Worm (Caenorhabditis elegans): ENCODE data around the gene K12B6.9.

- TF ChIP-seq aly-2 (tag; optimal IDR thresholded peaks at IDR 0.05) (no peak), nhr-23 (tag; optimal IDR thresholded peaks at IDR 0.05) (no peak)
These were observed 3.9 kb downstream of the K12B6.9 start, which contains the start of gene K12B6.11 for ce11 chrV:6288607-6289006.

Data from whole organism, L3 larva.